Worm (Caenorhabditis elegans) whole organism, L4/young adult: Measurements from ENCODE around the gene W01D2.6.

ENCODE experiments used
- W03F9.2 ChIP-seq: fragments of 150-350 bp; optimal IDR thresholded peaks from 2 replicates; lab custom pipeline; 2014; ENCODE audit warnings: missing biosample characterization, missing genetic modification characterization
- dao-5 ChIP-seq: sonication (generic microtip); optimal IDR thresholded peaks from 2 replicates; lab custom pipeline; 2016; ENCODE audit warnings: missing genotype, missing genetic modification characterization, moderate library complexity, missing compliant biosample characterization
- him-1 ChIP-seq: sonication (generic microtip); optimal IDR thresholded peaks from 2 replicates; lab custom pipeline; 2016; ENCODE audit warnings: missing genotype, missing genetic modification reagents, missing genetic modification characterization, missing compliant biosample characterization

The W01D2.6 gene

DNA sequence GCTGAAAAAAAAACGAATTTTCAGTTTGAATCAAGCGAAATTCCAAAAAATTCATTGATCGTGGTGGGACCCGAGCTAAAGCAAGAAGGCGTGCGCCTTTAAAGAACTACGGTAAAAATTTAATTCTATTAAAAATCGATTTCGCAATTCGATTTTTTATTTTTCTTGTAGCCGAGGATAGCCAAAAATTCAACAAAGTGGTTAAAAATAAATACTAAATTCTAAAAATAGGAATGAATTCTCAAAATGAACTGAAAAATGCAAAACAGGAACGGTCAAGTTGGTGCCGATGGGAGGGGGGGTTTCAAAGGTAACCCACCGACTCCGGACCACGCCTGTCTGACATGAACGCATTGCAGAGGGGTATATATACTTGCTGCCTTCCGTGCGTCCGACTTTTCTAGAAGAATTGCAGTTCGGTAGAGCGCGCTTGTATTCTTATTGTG, 7.7 kb upstream of the W01D2.6 start:
- no peak for TF ChIP-seq dao-5
- peak; percentile 5 for TF ChIP-seq him-1 (tag; lab: Kevin White, UChicago)

DNA sequence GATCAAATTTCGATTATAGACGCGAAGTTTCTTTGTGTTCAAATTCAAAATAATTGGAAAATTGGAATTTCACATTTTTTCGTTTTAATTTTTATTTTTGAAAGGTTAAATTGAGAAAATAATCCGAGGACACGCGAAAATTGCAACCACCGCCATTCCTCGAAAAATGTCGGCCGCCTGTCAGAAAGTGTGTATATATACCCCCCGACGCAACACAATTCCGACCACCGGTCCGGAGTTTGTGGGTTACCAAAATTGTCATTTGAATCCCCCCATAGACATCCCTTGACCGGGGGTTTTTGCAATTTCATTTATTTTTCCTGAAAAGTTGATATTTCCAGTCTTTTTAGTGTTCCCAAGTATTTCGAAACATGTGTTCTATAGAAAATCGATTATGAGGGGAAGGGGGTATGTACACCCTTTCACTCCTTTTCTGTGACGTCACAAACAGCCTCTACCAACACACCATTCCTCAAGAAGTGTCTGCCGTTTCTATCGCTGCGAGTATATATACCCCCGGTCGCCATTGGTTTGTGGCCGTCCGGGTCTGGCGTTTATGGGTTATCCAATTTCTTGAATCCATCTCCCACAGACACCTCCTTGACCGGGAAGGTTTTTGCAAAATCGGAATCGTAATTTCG, 4.4 kb upstream of the W01D2.6 start, which contains the start of gene W01D2.3:
Gene W01D2.3, minus strand, starts transcription at position 51 of the 641 bp plus-strand sequence.
- peak; percentile 33 for TF ChIP-seq W03F9.2
- TF ChIP-seq dao-5: peak; percentile 71
- TF ChIP-seq him-1 (tag; lab: Kevin White, UChicago): peak; percentile 32

DNA sequence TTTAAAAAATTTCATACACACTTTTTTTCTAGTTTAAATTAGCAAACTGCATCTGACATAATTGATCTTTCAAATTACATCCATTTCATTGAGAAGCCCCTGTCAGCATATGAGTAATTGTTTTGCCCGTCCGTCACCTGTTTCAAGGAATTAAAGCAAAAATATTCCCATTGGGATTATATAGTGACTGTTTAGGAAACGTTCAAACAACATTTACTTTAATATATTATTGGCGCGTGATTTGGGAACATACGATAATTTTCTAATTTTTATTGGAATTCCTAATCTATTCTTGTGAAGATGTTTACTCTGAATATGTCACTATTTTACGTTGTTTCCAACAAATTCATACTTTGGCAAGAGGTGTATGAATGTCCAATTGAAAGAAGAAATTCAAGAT, 3.1 kb upstream of the W01D2.6 start, which contains the start of gene srt-11:
Gene srt-11, plus strand, starts transcription at position 301 of the 400 bp plus-strand sequence.
- TF ChIP-seq him-1 (tag; lab: Kevin White, UChicago) (no peak), dao-5 (no peak), W03F9.2 (no peak)

DNA sequence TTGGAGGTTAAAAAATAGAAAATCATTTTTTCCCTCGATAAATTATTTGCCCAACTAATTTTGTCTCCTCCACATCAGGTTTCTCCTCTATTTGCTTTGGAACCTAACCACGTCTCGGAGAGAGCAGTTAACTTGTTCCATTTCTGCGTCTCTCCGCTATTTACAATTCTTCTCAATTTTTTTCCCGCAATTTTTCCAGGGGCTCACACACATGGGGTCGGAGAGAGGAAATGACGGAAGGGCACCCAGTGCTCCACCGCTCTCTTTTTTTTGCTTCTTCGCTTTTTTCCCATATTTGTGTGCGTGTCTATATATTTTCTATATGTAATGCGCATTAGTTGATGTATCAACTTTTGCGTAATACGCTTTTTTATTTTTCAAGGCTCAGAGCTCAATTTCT, 1.8 kb downstream of the W01D2.6 start:
- TF ChIP-seq W03F9.2 (no peak), him-1 (tag; lab: Kevin White, UChicago) (no peak), dao-5 (no peak)

- no peak for TF ChIP-seq dao-5
- no peak for TF ChIP-seq him-1 (tag; lab: Kevin White, UChicago)
- no peak for TF ChIP-seq W03F9.2
Measured at ce11 chrII:14811472-14811871, 2.7 kb downstream of the W01D2.6 start.

ce11 chrII:14812231-14812630, 3.4 kb downstream of the W01D2.6 start, which contains the start of gene osta-3:
osta-3 (plus strand) TSS chrII:14812531.
- TF ChIP-seq dao-5 (no peak), him-1 (tag; lab: Kevin White, UChicago) (no peak), W03F9.2 (no peak)

- TF ChIP-seq him-1 (tag; lab: Kevin White, UChicago) (no peak), W03F9.2 (no peak), dao-5 (no peak)
Measured at ce11 chrII:14812661-14813060, 3.9 kb downstream of the W01D2.6 start.

- no peak for TF ChIP-seq dao-5
- no peak for TF ChIP-seq W03F9.2
- TF ChIP-seq him-1 (tag; lab: Kevin White, UChicago): no peak
Measured at ce11 chrII:14813106-14813505, 4.3 kb downstream of the W01D2.6 start.

ce11 chrII:14814894-14815568, 6.2 kb downstream of the W01D2.6 start, which contains the start of gene W01D2.1:
W01D2.1 (plus strand) TSS chrII:14815518.
- TF ChIP-seq W03F9.2 (peak; percentile 24), him-1 (tag; lab: Kevin White, UChicago) (no peak)

- TF ChIP-seq him-1 (tag; lab: Kevin White, UChicago): no peak
- no peak for TF ChIP-seq dao-5
- no peak for TF ChIP-seq W03F9.2
Measured at ce11 chrII:14816086-14816485, 7.3 kb downstream of the W01D2.6 start.

DNA sequence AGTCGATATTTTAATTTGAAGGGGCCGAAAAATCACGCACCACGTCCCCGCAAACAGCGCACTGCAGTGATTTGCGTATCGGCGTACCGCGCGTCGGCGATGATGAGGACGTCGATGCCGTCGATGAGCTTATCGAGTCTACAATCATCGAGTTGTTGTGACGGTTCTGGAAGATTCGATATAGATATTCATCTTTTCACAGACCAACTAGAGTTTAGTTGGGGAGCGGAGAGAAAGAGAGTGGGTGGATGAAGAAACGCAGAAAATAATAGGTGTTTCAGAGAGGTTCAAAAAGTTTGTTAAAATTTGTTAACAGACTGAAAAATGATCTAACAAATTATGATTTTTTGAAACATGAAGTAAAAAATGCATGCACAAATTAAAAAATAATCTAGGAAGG, 9.6 kb downstream of the W01D2.6 start, which contains the start of gene nhr-61:
Gene nhr-61, minus strand, starts transcription at position 168 of the 400 bp plus-strand sequence.
- TF ChIP-seq W03F9.2 (no peak), him-1 (tag; lab: Kevin White, UChicago) (no peak), dao-5 (no peak)

- TF ChIP-seq him-1 (tag; lab: Kevin White, UChicago) (no peak), W03F9.2 (no peak), dao-5 (no peak)
Measured at ce11 chrII:14819258-14819985, 10.6 kb downstream of the W01D2.6 start.

- TF ChIP-seq him-1 (tag; lab: Kevin White, UChicago) (no peak), dao-5 (no peak), W03F9.2 (no peak)
Measured at ce11 chrII:14820460-14820859, 11.7 kb downstream of the W01D2.6 start.

DNA sequence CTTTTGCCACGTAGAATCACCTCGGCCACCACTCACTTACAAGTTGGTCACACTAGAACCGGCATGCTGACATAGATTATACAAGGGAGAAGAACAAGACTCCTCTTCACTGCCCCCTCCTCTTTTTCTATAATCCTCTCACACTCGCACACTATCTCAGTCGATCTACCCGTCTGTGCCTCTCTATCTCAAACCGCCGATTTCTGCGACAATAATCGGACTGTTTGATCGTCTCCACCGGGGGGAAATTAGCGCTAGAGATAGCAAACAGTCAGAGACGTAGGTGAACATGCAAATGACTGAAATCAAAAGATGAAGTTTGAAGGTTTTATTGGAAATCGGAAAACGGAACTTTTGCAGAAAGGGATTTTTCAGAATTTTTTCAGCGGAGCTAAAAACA, 13.6 kb downstream of the W01D2.6 start:
- TF ChIP-seq W03F9.2 (no peak), him-1 (tag; lab: Kevin White, UChicago) (no peak), dao-5 (no peak)
